Worm (Caenorhabditis elegans): Measurements from ENCODE around the gene ZK632.10.

The ZK632.10 gene

DNA sequence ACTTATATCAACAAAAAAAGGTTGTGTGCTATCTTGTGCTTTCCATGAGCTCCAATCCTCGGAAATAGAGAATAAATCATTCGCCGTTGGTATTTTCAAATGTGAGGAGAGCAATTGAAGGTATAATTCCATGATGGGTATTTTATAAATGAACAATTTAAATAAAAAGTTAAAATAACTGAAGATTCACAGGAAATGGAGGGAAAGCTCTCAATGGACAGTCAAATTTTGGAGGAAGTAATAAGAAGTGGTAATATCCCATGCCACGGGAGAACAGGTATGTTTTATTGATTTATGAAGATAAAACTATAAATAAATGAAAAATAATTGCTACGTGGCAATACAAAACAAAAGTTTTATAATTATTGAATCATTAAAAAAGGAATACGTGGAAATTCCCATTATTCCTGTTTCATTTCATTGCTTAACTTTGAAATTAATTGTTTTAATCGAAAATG, 44.4 kb downstream of the ZK632.10 start (continued):
- no peak for TF ChIP-seq C16A3.4 (tag; optimal IDR thresholded peaks at IDR 0.05)

DNA sequence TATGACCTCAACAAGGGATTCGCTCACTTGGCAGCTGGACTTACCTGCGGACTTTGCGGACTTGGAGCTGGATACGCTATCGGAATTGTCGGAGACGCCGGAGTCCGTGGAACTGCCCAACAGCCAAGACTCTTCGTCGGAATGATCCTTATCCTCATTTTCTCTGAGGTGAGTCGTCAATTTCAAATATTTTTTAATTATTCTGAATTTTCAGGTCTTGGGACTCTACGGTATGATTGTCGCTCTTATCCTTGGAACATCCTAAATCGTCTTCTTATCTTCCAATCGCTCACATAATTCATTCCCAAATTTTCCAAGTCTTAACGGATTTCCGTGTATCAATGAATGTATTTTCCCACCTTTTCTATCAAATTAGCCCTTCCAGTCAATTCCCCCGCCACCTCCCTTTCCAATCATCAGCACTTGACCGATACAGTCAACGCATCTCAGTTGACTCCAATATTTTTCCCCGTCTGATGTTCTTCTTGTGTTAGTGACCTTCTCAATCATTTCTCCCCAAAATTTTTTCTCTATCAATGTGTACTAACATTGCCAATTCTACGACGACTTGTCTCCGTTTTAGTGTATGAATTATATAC, 44.9 kb downstream of the ZK632.10 start, which contains the start of gene R10E11.6:
Gene R10E11.6 (plus strand): TSS at position 524 of the 599 bp plus-strand sequence.
- no peak for TF ChIP-seq efl-1 (optimal IDR thresholded peaks at IDR 0.05)
- peak in 1 of 2 experiments; percentile 93 for TF ChIP-seq efl-1 (GFP tag; optimal IDR thresholded peaks at IDR 0.05 in 1 of 2)
- no peak for TF ChIP-seq ceh-82 (tag; optimal IDR thresholded peaks at IDR 0.05)

DNA sequence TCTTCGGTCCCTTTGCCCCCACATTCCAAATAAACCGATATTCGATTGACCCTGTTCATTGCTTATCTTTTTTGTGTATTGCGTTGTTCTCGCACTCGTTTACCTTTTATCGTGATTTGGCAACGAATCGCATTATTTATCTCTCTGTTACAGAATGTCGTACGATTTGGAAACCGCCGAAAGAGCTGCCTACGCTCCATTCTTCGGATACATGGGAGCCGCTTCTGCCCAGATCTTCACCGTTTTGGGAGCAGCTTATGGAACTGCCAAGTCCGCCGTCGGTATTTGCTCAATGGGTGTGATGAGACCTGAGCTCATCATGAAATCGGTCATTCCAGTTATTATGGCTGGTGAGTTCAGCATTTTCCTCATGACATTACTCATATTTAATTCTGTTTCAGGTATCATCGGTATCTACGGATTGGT, 45.5 kb downstream of the ZK632.10 start, which contains the start of gene vha-2:
Gene vha-2 (plus strand): TSS at position 154 of the 426 bp plus-strand sequence.
- TF ChIP-seq lin-14 (GFP tag; optimal IDR thresholded peaks at IDR 0.05) (no peak), nhr-71 (tag; optimal IDR thresholded peaks at IDR 0.05) (peak; percentile 32), irx-1 (tag; optimal IDR thresholded peaks at IDR 0.05) (no peak), ceh-90 (tag; optimal IDR thresholded peaks at IDR 0.05) (no peak), ets-5 (GFP tag; IDR thresholded peaks at IDR 0.05) (no peak), nhr-84 (tag; optimal IDR thresholded peaks at IDR 0.05) (no peak), nhr-47 (tag; optimal IDR thresholded peaks at IDR 0.05) (no peak), grh-1 (GFP tag; IDR thresholded peaks at IDR 0.05) (0 out of 2 replicates have a peak, but pooled peaks have one; percentile 10), lin-35 (GFP tag; optimal IDR thresholded peaks at IDR 0.05) (peak in 1 of 2 experiments; percentile 13), unc-30 (tag; optimal IDR thresholded peaks at IDR 0.05) (no peak), ceh-88 (GFP tag; IDR thresholded peaks at IDR 0.05) (no peak), tlp-1 (tag; optimal IDR thresholded peaks at IDR 0.05) (no peak), lin-15B (tag; optimal IDR thresholded peaks at IDR 0.05) (no peak), alr-1 (tag; optimal IDR thresholded peaks at IDR 0.05; ENCODE audit: borderline replicate concordance) (peak; percentile 93), egl-13 (tag; optimal IDR thresholded peaks at IDR 0.05) (no peak), pax-3 (tag; optimal IDR thresholded peaks at IDR 0.05) (no peak), mef-2 (tag; optimal IDR thresholded peaks at IDR 0.05) (no peak), snu-23 (GFP tag; optimal IDR thresholded peaks at IDR 0.05) (no peak), hpl-2 (GFP tag; optimal IDR thresholded peaks at IDR 0.05) (no peak), aly-2 (tag; optimal IDR thresholded peaks at IDR 0.05) (peak; percentile 60), ces-1 (GFP tag; optimal IDR thresholded peaks at IDR 0.05) (no peak), ceh-63 (GFP tag; optimal IDR thresholded peaks at IDR 0.05) (peak; percentile 8), nhr-85 (tag) (peak; percentile 80)

DNA sequence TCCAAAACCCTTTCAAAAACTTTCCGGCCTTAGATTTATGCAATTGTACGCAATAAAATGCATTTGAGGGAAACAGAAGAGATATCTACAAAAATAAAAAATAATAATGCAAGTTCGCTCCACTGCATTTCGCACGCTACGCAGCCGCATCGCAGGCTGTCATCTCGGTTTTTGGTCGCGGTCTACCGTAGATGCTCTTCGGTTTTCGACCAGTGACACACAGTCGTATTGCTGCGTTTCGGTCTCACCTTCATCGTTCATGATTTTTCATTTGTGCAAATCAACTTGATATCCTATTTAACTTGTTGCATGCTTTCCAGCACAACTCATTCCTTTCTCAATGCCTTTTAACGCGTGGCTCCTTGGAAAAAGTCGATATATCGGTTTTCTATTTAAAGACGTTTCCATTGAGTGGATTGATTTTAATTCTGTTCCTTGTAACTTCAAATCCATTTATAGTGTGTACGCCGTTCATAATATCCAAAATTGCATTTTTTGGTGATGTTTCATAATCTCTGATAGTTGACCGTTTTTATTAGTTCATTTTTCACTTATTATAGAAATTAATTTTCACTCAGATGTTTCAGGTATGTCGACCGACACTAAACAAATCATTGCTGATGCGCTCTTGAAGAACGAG, 46.7 kb downstream of the ZK632.10 start, which contains the start of gene vha-1:
Gene vha-1 (plus strand): TSS at position 590 of the 640 bp plus-strand sequence.
- TF ChIP-seq lin-15B (tag; optimal IDR thresholded peaks at IDR 0.05) (peak; percentile 95), hpl-2 (GFP tag; optimal IDR thresholded peaks at IDR 0.05) (peak; percentile 41), lin-14 (GFP tag; optimal IDR thresholded peaks at IDR 0.05) (peak; percentile 93), pqm-1 (tag; optimal IDR thresholded peaks at IDR 0.05) (no peak), xbp-1 (tag; optimal IDR thresholded peaks at IDR 0.05) (peak; percentile 67), aha-1 (tag; optimal IDR thresholded peaks at IDR 0.05) (no peak), lin-13 (GFP tag; optimal IDR thresholded peaks at IDR 0.05) (peak; percentile 83), nhr-237 (tag; optimal IDR thresholded peaks at IDR 0.05) (peak; percentile 84), mef-2 (tag; optimal IDR thresholded peaks at IDR 0.05) (no peak), nhr-20 (tag; optimal IDR thresholded peaks at IDR 0.05) (peak; percentile 88), ama-1 (optimal IDR thresholded peaks at IDR 0.05) (peak; percentile 56), lsy-2 (tag; optimal IDR thresholded peaks at IDR 0.05) (peak; percentile 86 to 97), unc-62 (GFP tag; optimal IDR thresholded peaks at IDR 0.05) (no peak), fkh-4 (tag; optimal IDR thresholded peaks at IDR 0.05; ENCODE audit: borderline replicate concordance) (no peak), aly-2 (tag; optimal IDR thresholded peaks at IDR 0.05) (peak; percentile 25), ztf-11 (tag; optimal IDR thresholded peaks at IDR 0.05) (peak in 1 of 2 experiments; percentile 18), hlh-17 (GFP tag; optimal IDR thresholded peaks at IDR 0.05; ENCODE audit: borderline replicate concordance) (no peak), nhr-11 (tag; optimal IDR thresholded peaks at IDR 0.05) (no peak), egl-13 (tag; optimal IDR thresholded peaks at IDR 0.05) (peak; percentile 48), zip-4 (GFP tag; optimal IDR thresholded peaks at IDR 0.05) (no peak), C04F5.9 (tag; optimal IDR thresholded peaks at IDR 0.05) (no peak), nhr-71 (tag; optimal IDR thresholded peaks at IDR 0.05) (peak; percentile 90), sup-37 (GFP tag; optimal IDR thresholded peaks at IDR 0.05) (no peak), fkh-10 (GFP tag; optimal IDR thresholded peaks at IDR 0.05) (peak; percentile 2), vab-15 (tag; optimal IDR thresholded peaks at IDR 0.05) (peak; percentile 24), sptf-1 (tag; optimal IDR thresholded peaks at IDR 0.05) (no peak)
